Worm (Caenorhabditis elegans): Measurements from ENCODE around the gene daf-4.

The daf-4 gene

ce11 chrIII:5639893-5640292 is 15.0 kb downstream of the daf-4 start (continued):
- TF ChIP-seq egl-27 (tag; optimal IDR thresholded peaks at IDR 0.05) (no peak), snpc-4 (tag; optimal IDR thresholded peaks at IDR 0.05) (peak; percentile 10), nhr-25 (tag; optimal IDR thresholded peaks at IDR 0.05) (no peak), nhr-77 (tag; optimal IDR thresholded peaks at IDR 0.05) (no peak), unc-55 (GFP tag; optimal IDR thresholded peaks at IDR 0.05) (peak; percentile 63), mab-5 (tag; optimal IDR thresholded peaks at IDR 0.05) (no peak), unc-39 (tag; optimal IDR thresholded peaks at IDR 0.05) (no peak)

ce11 chrIII:5642692-5643091 is 17.8 kb downstream of the daf-4 start:
- no peak for TF ChIP-seq lsy-2 (tag; optimal IDR thresholded peaks at IDR 0.05)
- TF ChIP-seq snpc-4 (tag; optimal IDR thresholded peaks at IDR 0.05): no peak
- TF ChIP-seq lin-11 (tag; optimal IDR thresholded peaks at IDR 0.05): peak; percentile 5
- TF ChIP-seq elt-3 (tag; optimal IDR thresholded peaks at IDR 0.05): no peak
- peak; percentile 30 for TF ChIP-seq C34F6.9 (tag; optimal IDR thresholded peaks at IDR 0.05)
- TF ChIP-seq elt-1 (tag; optimal IDR thresholded peaks at IDR 0.05): no peak
- no peak for TF ChIP-seq Y55F3AM.14 (GFP tag; optimal IDR thresholded peaks at IDR 0.05)
- TF ChIP-seq unc-55 (GFP tag; optimal IDR thresholded peaks at IDR 0.05): no peak
- no peak for TF ChIP-seq sem-4 (tag; optimal IDR thresholded peaks at IDR 0.05)

ce11 chrIII:5653692-5654105 is 28.8 kb downstream of the daf-4 start:
- no peak for TF ChIP-seq unc-62 (GFP tag; optimal IDR thresholded peaks at IDR 0.05)
- peak; percentile 24 for TF ChIP-seq unc-55 (GFP tag; optimal IDR thresholded peaks at IDR 0.05)
- no peak for TF ChIP-seq nhr-237 (tag; optimal IDR thresholded peaks at IDR 0.05)
- TF ChIP-seq C34F6.9 (tag; optimal IDR thresholded peaks at IDR 0.05): no peak
- TF ChIP-seq nhr-77 (tag; optimal IDR thresholded peaks at IDR 0.05): no peak
- TF ChIP-seq nhr-21 (tag; optimal IDR thresholded peaks at IDR 0.05): peak; percentile 69
- TF ChIP-seq sma-3 (GFP tag; optimal IDR thresholded peaks at IDR 0.05): peak; percentile 68
- no peak for TF ChIP-seq nhr-10 (tag; optimal IDR thresholded peaks at IDR 0.05)
- peak; percentile 96 for TF ChIP-seq snpc-4 (tag; optimal IDR thresholded peaks at IDR 0.05)
- no peak for TF ChIP-seq dmd-4 (tag; optimal IDR thresholded peaks at IDR 0.05)
- TF ChIP-seq ztf-1 (GFP tag; conservative IDR thresholded peaks at IDR 0.05): no peak
- peak; percentile 23 for TF ChIP-seq lin-13 (GFP tag; optimal IDR thresholded peaks at IDR 0.05)
- no peak for TF ChIP-seq mab-5 (tag; optimal IDR thresholded peaks at IDR 0.05)
- no peak for TF ChIP-seq elt-3 (tag; optimal IDR thresholded peaks at IDR 0.05)
- peak; percentile 38 for TF ChIP-seq F13H6.1 (tag; optimal IDR thresholded peaks at IDR 0.05)
- no peak for TF ChIP-seq lin-39 (tag; optimal IDR thresholded peaks at IDR 0.05)
- no peak for TF ChIP-seq lin-11 (tag; optimal IDR thresholded peaks at IDR 0.05)
- peak; percentile 42 for TF ChIP-seq crh-2 (tag; optimal IDR thresholded peaks at IDR 0.05)
- no peak for TF ChIP-seq nhr-11 (tag; optimal IDR thresholded peaks at IDR 0.05)
- TF ChIP-seq ama-1 (optimal IDR thresholded peaks at IDR 0.05): peak; percentile 86
- TF ChIP-seq ztf-11 (tag; optimal IDR thresholded peaks at IDR 0.05): no peak
- peak; percentile 68 for TF ChIP-seq fos-1 (tag; optimal IDR thresholded peaks at IDR 0.05)
- no peak for TF ChIP-seq skn-1 (tag; optimal IDR thresholded peaks at IDR 0.05)
- TF ChIP-seq lsy-2 (tag; optimal IDR thresholded peaks at IDR 0.05): peak in 1 of 2 experiments; percentile 37
- no peak for TF ChIP-seq R02D3.7 (tag; optimal IDR thresholded peaks at IDR 0.05)
- TF ChIP-seq gmeb-1 (tag; optimal IDR thresholded peaks at IDR 0.05): peak; percentile 59
- no peak for TF ChIP-seq ceh-82 (tag; optimal IDR thresholded peaks at IDR 0.05)
- TF ChIP-seq elt-1 (tag; optimal IDR thresholded peaks at IDR 0.05): no peak
- no peak for TF ChIP-seq zag-1 (tag; optimal IDR thresholded peaks at IDR 0.05)
- no peak for TF ChIP-seq nhr-12 (tag; optimal IDR thresholded peaks at IDR 0.05)
- no peak for TF ChIP-seq unc-39 (tag; optimal IDR thresholded peaks at IDR 0.05)
- peak; percentile 53 for TF ChIP-seq sma-9 (GFP tag; optimal IDR thresholded peaks at IDR 0.05)
- TF ChIP-seq sma-9 (tag; optimal IDR thresholded peaks at IDR 0.05): no peak

ce11 chrIII:5656941-5657340 is 32.0 kb downstream of the daf-4 start, which contains the start of gene sdz-21:
sdz-21 (minus strand) TSS chrIII:5657041.
- TF ChIP-seq lin-13 (GFP tag; optimal IDR thresholded peaks at IDR 0.05) (no peak), R02D3.7 (tag; optimal IDR thresholded peaks at IDR 0.05) (no peak), nhr-11 (tag; optimal IDR thresholded peaks at IDR 0.05) (no peak), nhr-25 (tag; optimal IDR thresholded peaks at IDR 0.05) (no peak), lin-11 (tag; optimal IDR thresholded peaks at IDR 0.05) (no peak), Y55F3AM.14 (GFP tag; optimal IDR thresholded peaks at IDR 0.05) (no peak), nhr-23 (tag; optimal IDR thresholded peaks at IDR 0.05) (no peak), nhr-21 (tag; optimal IDR thresholded peaks at IDR 0.05) (no peak), nhr-10 (tag; optimal IDR thresholded peaks at IDR 0.05) (no peak), skn-1 (tag; optimal IDR thresholded peaks at IDR 0.05) (no peak), nhr-237 (tag; optimal IDR thresholded peaks at IDR 0.05) (no peak), zag-1 (tag; optimal IDR thresholded peaks at IDR 0.05) (no peak), unc-62 (GFP tag; optimal IDR thresholded peaks at IDR 0.05) (no peak), alr-1 (tag; optimal IDR thresholded peaks at IDR 0.05) (no peak), peb-1 (tag; optimal IDR thresholded peaks at IDR 0.05) (no peak), mab-5 (tag; optimal IDR thresholded peaks at IDR 0.05) (no peak), C34F6.9 (tag; optimal IDR thresholded peaks at IDR 0.05) (no peak)
